Fruit fly (Drosophila melanogaster): ENCODE data around the gene pcx.

pcx gene

dm6 chrX:2225138-2225537 is at the start of gene pcx (continued):
- TF ChIP-seq CG4707 (GFP tag; optimal IDR thresholded peaks at IDR 0.05) = no peak
- TF ChIP-seq Bgb (GFP tag; IDR thresholded peaks at IDR 0.05; ENCODE audit: partially characterized antibody) = peak; percentile 56
- peak; percentile 55 for TF ChIP-seq CG16813 (GFP tag; IDR thresholded peaks at IDR 0.05; ENCODE audit: partially characterized antibody)
- peak; percentile 24; the same call in 1 of the 3 replicates for TF ChIP-seq CG14860 (GFP tag; IDR thresholded peaks at IDR 0.05; ENCODE audit: partially characterized antibody)
- peak; percentile 56; the same call in 1 of the 4 replicates for TF ChIP-seq Dll (GFP tag; IDR thresholded peaks at IDR 0.05; ENCODE audit: partially characterized antibody)
- TF ChIP-seq mld (GFP tag; IDR thresholded peaks at IDR 0.05; ENCODE audit: partially characterized antibody) = no peak
- peak; percentile 62 for TF ChIP-seq Scr (GFP tag; IDR thresholded peaks at IDR 0.05; ENCODE audit: partially characterized antibody)
- no peak for TF ChIP-seq CG12769 (tag; optimal IDR thresholded peaks at IDR 0.05)
- no peak for TF ChIP-seq CG5245 (GFP tag; optimal IDR thresholded peaks at IDR 0.05)
- TF ChIP-seq YL-1 (GFP tag; optimal IDR thresholded peaks at IDR 0.05) = peak; percentile 56
- TF ChIP-seq E2f2 (GFP tag; IDR thresholded peaks at IDR 0.05) = peak; percentile 74
- peak; percentile 65 for TF ChIP-seq unc-4 (GFP tag; IDR thresholded peaks at IDR 0.05; ENCODE audit: partially characterized antibody)
- no peak for TF ChIP-seq Dfd (GFP tag; optimal IDR thresholded peaks at IDR 0.05)
- no peak for TF ChIP-seq CG11093 (GFP tag; IDR thresholded peaks at IDR 0.05)
- peak; percentile 52 for TF ChIP-seq MESR4 (GFP tag; optimal IDR thresholded peaks at IDR 0.05)
- no peak for TF ChIP-seq B-H2 (GFP tag; optimal IDR thresholded peaks at IDR 0.05)
- peak; percentile 7 for TF ChIP-seq Ets97D (GFP tag; optimal IDR thresholded peaks at IDR 0.05)
- TF ChIP-seq crol (GFP tag; IDR thresholded peaks at IDR 0.05) = peak; percentile 89
- TF ChIP-seq Med (GFP tag) = peak; percentile 28

dm6 chrX:2175956-2176469 is 49.1 kb upstream of the pcx start, which contains the start of gene Cyp4d2:
TSS of gene Cyp4d2 (plus strand) at chrX:2176006.
- TF ChIP-seq CG4360 (GFP tag; IDR thresholded peaks at IDR 0.05) (no peak), Hr78 (GFP tag; optimal IDR thresholded peaks at IDR 0.05) (peak in 1 of 2 experiments; percentile 47)

- TF ChIP-seq CG34376 (GFP tag; optimal IDR thresholded peaks at IDR 0.05) = peak; percentile 27
- no peak for TF ChIP-seq CG8924 (tag; optimal IDR thresholded peaks at IDR 0.05)
- TF ChIP-seq CG12744 (GFP tag; optimal IDR thresholded peaks at IDR 0.05) = no peak
- TF ChIP-seq CG3281 (GFP tag; optimal IDR thresholded peaks at IDR 0.05) = no peak
- TF ChIP-seq insv (GFP tag; optimal IDR thresholded peaks at IDR 0.05) = no peak
- peak; percentile 52 for TF ChIP-seq sug (tag; optimal IDR thresholded peaks at IDR 0.05)
- no peak for TF ChIP-seq CG15696 (tag; optimal IDR thresholded peaks at IDR 0.05)
- TF ChIP-seq CG12942 (GFP tag; optimal IDR thresholded peaks at IDR 0.05) = no peak
- no peak for TF ChIP-seq CG12659 (GFP tag; optimal IDR thresholded peaks at IDR 0.05)
- TF ChIP-seq Pdp1 (GFP tag; optimal IDR thresholded peaks at IDR 0.05) = peak in 1 of 2 experiments; percentile 92
- peak; percentile 47 for TF ChIP-seq exex (tag; optimal IDR thresholded peaks at IDR 0.05)
- TF ChIP-seq slou (GFP tag; optimal IDR thresholded peaks at IDR 0.05) = no peak
- peak; percentile 3 for TF ChIP-seq mirr (GFP tag; optimal IDR thresholded peaks at IDR 0.05)
- no peak for TF ChIP-seq Stat92E (GFP tag; optimal IDR thresholded peaks at IDR 0.05)
- TF ChIP-seq crp (GFP tag; optimal IDR thresholded peaks at IDR 0.05) = peak in 1 of 2 experiments; percentile 76
- TF ChIP-seq kni (GFP tag; optimal IDR thresholded peaks at IDR 0.05) = no peak
- TF ChIP-seq CG15073 (GFP tag; optimal IDR thresholded peaks at IDR 0.05) = no peak
- no peak for TF ChIP-seq CG10366 (GFP tag; IDR thresholded peaks at IDR 0.05)
- TF ChIP-seq CG10267 (tag; optimal IDR thresholded peaks at IDR 0.05) = no peak
- no peak for TF ChIP-seq CG11560 (tag; IDR thresholded peaks at IDR 0.05)
Measured at dm6 chrX:2178802-2179201, 46.3 kb upstream of the pcx start, which contains the start of gene Cyp4ae1. TSS of gene Cyp4ae1 (plus strand) at chrX:2179007.
